Worm (Caenorhabditis elegans): ENCODE data around the gene kin-21.

The kin-21 gene

ce11 chrIV:9863817-9864216 is 31.1 kb downstream of the kin-21 start, which contains the start of gene K07F5.16:
K07F5.16 (plus strand) TSS chrIV:9864117.
- TF ChIP-seq pag-3 (tag; optimal IDR thresholded peaks at IDR 0.05; ENCODE audit: borderline replicate concordance, insufficient read depth) (no peak), ceh-88 (GFP tag; IDR thresholded peaks at IDR 0.05) (no peak), mdl-1 (tag; optimal IDR thresholded peaks at IDR 0.05) (no peak), nhr-76 (tag; optimal IDR thresholded peaks at IDR 0.05) (no peak), snu-23 (GFP tag; optimal IDR thresholded peaks at IDR 0.05) (no peak), hpl-2 (GFP tag; optimal IDR thresholded peaks at IDR 0.05) (no peak), efl-1 (optimal IDR thresholded peaks at IDR 0.05) (no peak), efl-1 (GFP tag; optimal IDR thresholded peaks at IDR 0.05 in 1 of 2) (no peak), nhr-12 (tag; optimal IDR thresholded peaks at IDR 0.05) (no peak), C04F5.9 (tag; optimal IDR thresholded peaks at IDR 0.05) (no peak), sup-37 (GFP tag; optimal IDR thresholded peaks at IDR 0.05) (no peak), irx-1 (tag; optimal IDR thresholded peaks at IDR 0.05) (no peak), zip-4 (GFP tag; optimal IDR thresholded peaks at IDR 0.05) (no peak), efl-3 (GFP tag; optimal IDR thresholded peaks at IDR 0.05) (no peak), fkh-8 (tag; optimal IDR thresholded peaks at IDR 0.05) (no peak), C16A3.4 (tag; optimal IDR thresholded peaks at IDR 0.05) (no peak)

- TF ChIP-seq ets-5 (GFP tag; IDR thresholded peaks at IDR 0.05) = no peak
- no peak for TF ChIP-seq C16A3.4 (tag; optimal IDR thresholded peaks at IDR 0.05)
Observed at ce11 chrIV:9864778-9865177, 32.1 kb downstream of the kin-21 start, which contains the start of the genes K07F5.15 and K07F5.22. K07F5.15 (plus strand) TSS chrIV:9865078. K07F5.22 (plus strand) TSS chrIV:9865078.

ce11 chrIV:9866865-9867264 is 34.2 kb downstream of the kin-21 start:
- TF ChIP-seq nhr-20 (tag; optimal IDR thresholded peaks at IDR 0.05) = peak; percentile 59
- TF ChIP-seq skn-1 (tag; optimal IDR thresholded peaks at IDR 0.05) = no peak

ce11 chrIV:9867915-9868314 is 35.2 kb downstream of the kin-21 start:
- TF ChIP-seq C16A3.4 (tag; optimal IDR thresholded peaks at IDR 0.05) = peak; percentile 44
- peak; percentile 87 for TF ChIP-seq nhr-19 (GFP tag; conservative IDR thresholded peaks at IDR 0.05)
- no peak for TF ChIP-seq xbp-1 (tag; optimal IDR thresholded peaks at IDR 0.05)
- TF ChIP-seq nhr-71 (tag; optimal IDR thresholded peaks at IDR 0.05) = peak; percentile 93
- TF ChIP-seq lin-35 (GFP tag; optimal IDR thresholded peaks at IDR 0.05) = peak in 1 of 2 experiments; percentile 74
- no peak for TF ChIP-seq lin-15B (tag; optimal IDR thresholded peaks at IDR 0.05)
- TF ChIP-seq elt-3 (tag; optimal IDR thresholded peaks at IDR 0.05) = peak in 5 of 6 experiments; percentile 56 to 98 (median 67)
- TF ChIP-seq ztf-4 (tag; optimal IDR thresholded peaks at IDR 0.05) = peak; percentile 62
- peak; percentile 71 for TF ChIP-seq nhr-47 (tag; optimal IDR thresholded peaks at IDR 0.05)
- TF ChIP-seq dpl-1 (GFP tag; optimal IDR thresholded peaks at IDR 0.05) = peak in 1 of 3 experiments; percentile 28
- peak in 1 of 2 experiments; percentile 17 for TF ChIP-seq efl-1 (optimal IDR thresholded peaks at IDR 0.05)
- peak in 1 of 2 experiments; percentile 94 for TF ChIP-seq efl-1 (GFP tag; optimal IDR thresholded peaks at IDR 0.05 in 1 of 2)
- peak; percentile 96 for TF ChIP-seq nhr-20 (tag; optimal IDR thresholded peaks at IDR 0.05)
- no peak for TF ChIP-seq snpc-4 (tag; optimal IDR thresholded peaks at IDR 0.05)
- TF ChIP-seq tlp-1 (tag; optimal IDR thresholded peaks at IDR 0.05) = no peak
- no peak for TF ChIP-seq C04F5.9 (tag; optimal IDR thresholded peaks at IDR 0.05)
- TF ChIP-seq mep-1 (tag; optimal IDR thresholded peaks at IDR 0.05) = peak; percentile 53
- no peak for TF ChIP-seq nhr-237 (tag; optimal IDR thresholded peaks at IDR 0.05)
- TF ChIP-seq ceh-88 (GFP tag; IDR thresholded peaks at IDR 0.05) = 0 out of 2 replicates have a peak, but pooled peaks have one; percentile 21
- TF ChIP-seq ceh-8 (GFP tag; optimal IDR thresholded peaks at IDR 0.05) = no peak
- TF ChIP-seq nhr-11 (tag; optimal IDR thresholded peaks at IDR 0.05) = no peak
- peak; percentile 84 for TF ChIP-seq lin-14 (GFP tag; optimal IDR thresholded peaks at IDR 0.05)
- TF ChIP-seq mef-2 (tag; optimal IDR thresholded peaks at IDR 0.05) = no peak
- TF ChIP-seq lsy-2 (tag; optimal IDR thresholded peaks at IDR 0.05) = peak; percentile 61 to 74
- TF ChIP-seq pag-3 (tag; optimal IDR thresholded peaks at IDR 0.05; ENCODE audit: borderline replicate concordance, insufficient read depth) = no peak
- peak; percentile 87 for TF ChIP-seq nhr-90 (tag; optimal IDR thresholded peaks at IDR 0.05; ENCODE audit: poor library complexity)
- peak; percentile 56 for TF ChIP-seq lir-3 (tag; optimal IDR thresholded peaks at IDR 0.05; ENCODE audit: poor library complexity)
- TF ChIP-seq grh-1 (GFP tag; IDR thresholded peaks at IDR 0.05) = peak; percentile 83
- TF ChIP-seq ceh-63 (GFP tag; optimal IDR thresholded peaks at IDR 0.05) = no peak
- no peak for TF ChIP-seq alr-1 (tag; optimal IDR thresholded peaks at IDR 0.05; ENCODE audit: borderline replicate concordance)
- TF ChIP-seq unc-30 (tag; optimal IDR thresholded peaks at IDR 0.05) = no peak
- TF ChIP-seq unc-130 (tag; optimal IDR thresholded peaks at IDR 0.05) = peak; percentile 89
- no peak for TF ChIP-seq zag-1 (tag; optimal IDR thresholded peaks at IDR 0.05)
- no peak for TF ChIP-seq ceh-82 (tag; optimal IDR thresholded peaks at IDR 0.05)

All from whole organism, L1 larva.